Worm (Caenorhabditis elegans): ENCODE results near the gene odr-10.
"Not testable (repeated sequence)": the region's sequence is repeated elsewhere in the genome, so short reads cannot be mapped to it uniquely, and the experiment has no call there.

The odr-10 gene

DNA sequence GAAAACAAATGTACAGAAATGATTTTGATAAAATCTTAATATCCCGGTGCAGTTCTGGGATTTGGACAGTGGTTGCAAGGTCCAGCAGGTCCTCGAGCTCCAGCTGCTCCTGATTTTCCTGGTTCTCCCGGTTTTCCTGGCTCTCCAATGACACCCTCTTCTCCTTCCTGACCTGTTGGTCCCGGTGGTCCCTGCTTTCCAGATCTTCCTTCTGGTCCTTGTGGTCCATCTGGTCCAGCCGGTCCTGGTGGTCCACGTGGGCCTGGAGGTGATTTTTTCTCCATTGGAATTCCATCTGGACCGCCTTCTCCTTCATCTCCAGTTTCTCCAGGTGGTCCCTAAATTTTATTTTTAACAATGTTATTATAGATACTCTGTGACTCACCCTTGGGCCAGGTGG, 9.5 kb upstream of the odr-10 start:
- TF ChIP-seq tbx-2 (tag; optimal IDR thresholded peaks at IDR 0.05) = no peak

DNA sequence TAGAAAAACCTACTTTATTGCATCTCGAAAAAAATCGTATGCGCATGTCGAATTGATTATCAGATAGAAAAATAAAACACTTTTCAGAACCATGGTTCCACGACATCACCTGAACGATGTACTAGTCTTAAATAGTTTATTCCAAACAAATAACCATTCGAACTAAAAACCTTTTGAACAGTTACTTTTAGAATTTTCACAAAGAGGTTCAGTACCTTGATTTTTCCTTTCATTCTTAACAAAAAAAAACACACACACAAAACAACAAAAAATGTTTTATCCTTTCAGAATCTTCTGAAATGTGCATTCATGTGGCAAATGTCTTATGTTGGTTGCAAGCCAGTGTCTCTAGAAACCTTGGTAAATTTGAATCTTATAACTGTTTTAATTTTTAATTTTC, 9.0 kb upstream of the odr-10 start, which contains the start of gene F41C6.4:
TSS of gene F41C6.4 (minus strand) at position 101 of the 400 bp plus-strand sequence.
- TF ChIP-seq mec-3 (tag; optimal IDR thresholded peaks at IDR 0.05; ENCODE audit: borderline replicate concordance) (no peak), C38D4.7 (GFP tag; optimal IDR thresholded peaks at IDR 0.05) (no peak), pqm-1 (tag; optimal IDR thresholded peaks at IDR 0.05) (no peak), ceh-30 (tag; optimal IDR thresholded peaks at IDR 0.05) (no peak), sox-2 (GFP tag; IDR thresholded peaks at IDR 0.05) (no peak), ceh-31 (tag; optimal IDR thresholded peaks at IDR 0.05) (no peak)

DNA sequence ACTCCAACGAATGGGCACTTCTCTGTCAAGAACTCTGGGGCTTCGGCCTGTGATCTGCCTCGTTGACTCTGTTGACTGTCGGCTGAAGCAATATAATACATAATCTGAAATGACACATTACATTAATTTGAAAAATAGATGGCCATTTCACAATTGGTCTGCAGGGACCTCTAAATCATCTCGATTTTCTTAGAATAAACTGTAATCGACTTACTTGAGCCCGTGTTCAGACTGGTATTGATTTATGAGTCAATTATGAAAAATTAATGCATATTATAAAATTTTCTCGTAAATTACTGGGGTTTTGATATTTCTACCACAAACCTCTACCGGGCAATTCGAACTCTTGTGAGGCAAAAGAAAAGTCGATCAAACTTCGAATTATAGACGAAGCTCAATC, 2.9 kb upstream of the odr-10 start, which contains the start of gene C53B7.6:
TSS of gene C53B7.6 (minus strand) at position 101 of the 400 bp plus-strand sequence.
- not testable (repeated sequence) for TF ChIP-seq ceh-2, ref-2, ceh-48 (tag; optimal IDR thresholded peaks at IDR 0.05)

DNA sequence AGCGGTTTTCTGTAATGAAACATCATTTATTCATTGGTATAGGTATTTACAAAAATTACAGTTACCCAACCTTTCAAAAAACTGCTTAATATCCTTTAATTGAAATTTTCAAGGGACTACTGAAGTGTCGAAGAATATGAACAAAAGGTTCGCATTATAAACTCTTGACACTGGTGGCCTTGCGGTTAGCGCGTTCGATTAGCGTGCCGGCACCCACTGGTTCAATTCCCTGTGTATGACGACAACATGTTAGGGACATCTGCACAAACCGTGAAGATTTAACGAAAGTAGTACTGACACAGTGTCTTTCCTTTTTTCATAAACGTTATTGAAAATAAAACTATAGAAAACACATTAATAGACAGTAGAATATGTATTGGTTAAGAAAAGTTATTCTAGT, 2.0 kb upstream of the odr-10 start:
- TF ChIP-seq zip-5 (tag; optimal IDR thresholded peaks at IDR 0.05) (no peak), rnt-1 (tag; optimal IDR thresholded peaks at IDR 0.05) (peak; percentile 39), nhr-11 (tag; optimal IDR thresholded peaks at IDR 0.05) (no peak), madf-2 (tag; optimal IDR thresholded peaks at IDR 0.05) (no peak), hlh-30 (tag; optimal IDR thresholded peaks at IDR 0.05; ENCODE audit: insufficient read depth) (no peak), gmeb-2 (tag; optimal IDR thresholded peaks at IDR 0.05) (peak; percentile 47), ceh-31 (tag; optimal IDR thresholded peaks at IDR 0.05) (no peak), tbx-7 (tag; optimal IDR thresholded peaks at IDR 0.05) (no peak), pax-1 (tag; optimal IDR thresholded peaks at IDR 0.05) (no peak), nhr-232 (tag; optimal IDR thresholded peaks at IDR 0.05) (no peak), ref-2 (tag; optimal IDR thresholded peaks at IDR 0.05) (peak; percentile 32), ceh-34 (tag; optimal IDR thresholded peaks at IDR 0.05) (no peak), ceh-19 (GFP tag; optimal IDR thresholded peaks at IDR 0.05) (no peak), fkh-10 (GFP tag; optimal IDR thresholded peaks at IDR 0.05) (no peak), ceh-24 (tag; optimal IDR thresholded peaks at IDR 0.05) (no peak), syd-9 (tag; optimal IDR thresholded peaks at IDR 0.05) (no peak), ceh-6 (GFP tag; optimal IDR thresholded peaks at IDR 0.05) (peak; percentile 57), ceh-14 (tag; optimal IDR thresholded peaks at IDR 0.05) (no peak), hlh-15 (tag; optimal IDR thresholded peaks at IDR 0.05) (no peak), unc-55 (GFP tag; optimal IDR thresholded peaks at IDR 0.05) (no peak), ztf-16 (tag; optimal IDR thresholded peaks at IDR 0.05) (no peak), lin-11 (tag; optimal IDR thresholded peaks at IDR 0.05) (no peak), Y22D7AL.16 (tag; optimal IDR thresholded peaks at IDR 0.05) (no peak), pat-9 (tag; optimal IDR thresholded peaks at IDR 0.05) (peak; percentile 1), pha-4 (tag; optimal IDR thresholded peaks at IDR 0.05) (no peak), ceh-18 (tag; optimal IDR thresholded peaks at IDR 0.05) (peak; percentile 5), hlh-6 (tag; optimal IDR thresholded peaks at IDR 0.05) (peak; percentile 31), pha-2 (tag; optimal IDR thresholded peaks at IDR 0.05) (no peak), fax-1 (tag; optimal IDR thresholded peaks at IDR 0.05) (no peak), ceh-9 (tag; optimal IDR thresholded peaks at IDR 0.05) (no peak), sox-2 (GFP tag; IDR thresholded peaks at IDR 0.05) (peak; percentile 31; the same call in 1 of the 2 replicates), T23F11.4 (GFP tag; optimal IDR thresholded peaks at IDR 0.05) (no peak), ceh-2 (tag; optimal IDR thresholded peaks at IDR 0.05) (no peak), elt-2 (tag; optimal IDR thresholded peaks at IDR 0.05) (peak; percentile 8), pag-3 (tag; optimal IDR thresholded peaks at IDR 0.05; ENCODE audit: borderline replicate concordance) (no peak), unc-3 (GFP tag; conservative IDR thresholded peaks at IDR 0.05) (no peak), unc-3 (tag; optimal IDR thresholded peaks at IDR 0.05) (no peak), ceh-22 (tag; optimal IDR thresholded peaks at IDR 0.05) (no peak), ceh-45 (GFP tag; IDR thresholded peaks at IDR 0.05) (0 out of 2 replicates have a peak, but pooled peaks have one; percentile 15), ceh-30 (tag; optimal IDR thresholded peaks at IDR 0.05) (no peak), C38D4.7 (GFP tag; optimal IDR thresholded peaks at IDR 0.05) (peak; percentile 42), hlh-13 (GFP tag; optimal IDR thresholded peaks at IDR 0.05) (no peak), C08G9.2 (tag; optimal IDR thresholded peaks at IDR 0.05) (no peak)

Measured in whole organism, late embryonic.